Fruit fly (Drosophila melanogaster): ENCODE data around the gene repo.

Gene repo

DNA sequence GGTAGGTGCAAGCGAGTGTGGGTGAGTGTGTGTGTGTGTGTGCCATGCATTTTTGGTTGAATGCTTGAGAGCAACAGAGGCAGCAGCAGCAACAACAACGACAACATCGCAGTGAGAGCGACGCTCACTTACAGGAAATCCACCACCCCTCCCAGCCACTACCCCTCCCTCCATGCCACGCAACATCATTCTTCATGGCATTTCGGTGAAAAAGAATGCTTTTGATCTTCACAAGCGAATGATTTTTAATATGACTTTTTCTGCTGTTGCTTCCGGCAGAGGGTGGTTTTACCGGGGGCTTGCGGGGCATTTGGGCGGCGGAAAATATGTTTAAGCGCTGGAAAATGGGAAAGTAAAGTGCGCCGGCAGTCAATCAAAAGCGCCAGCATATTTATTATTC is 25.6 kb downstream of the repo start:
- TF ChIP-seq Blimp-1 (GFP tag; optimal IDR thresholded peaks at IDR 0.05) = no peak
- TF ChIP-seq kay (GFP tag; optimal IDR thresholded peaks at IDR 0.05) = no peak
- TF ChIP-seq crc (GFP tag; optimal IDR thresholded peaks at IDR 0.05) = no peak
- no peak for TF ChIP-seq CG7271 (tag; optimal IDR thresholded peaks at IDR 0.05)
- TF ChIP-seq CG4360 (GFP tag; IDR thresholded peaks at IDR 0.05) = peak; percentile 51; the same call in 1 of the 2 replicates
- TF ChIP-seq CG9876 (GFP tag; optimal IDR thresholded peaks at IDR 0.05) = no peak
- no peak for TF ChIP-seq al (GFP tag; IDR thresholded peaks at IDR 0.05)
- no peak for TF ChIP-seq CG14014 (GFP tag; IDR thresholded peaks at IDR 0.05)
- no peak for TF ChIP-seq CG9437 (GFP tag; optimal IDR thresholded peaks at IDR 0.05)
- no peak for TF ChIP-seq sima (GFP tag; optimal IDR thresholded peaks at IDR 0.05)
- peak in 1 of 2 experiments; percentile 3 for TF ChIP-seq Trl (optimal IDR thresholded peaks at IDR 0.05)
- no peak for TF ChIP-seq Trl (GFP tag; optimal IDR thresholded peaks at IDR 0.05)
- TF ChIP-seq CG16813 (GFP tag; IDR thresholded peaks at IDR 0.05; ENCODE audit: partially characterized antibody) = 0 out of 3 replicates have a peak, but pooled peaks have one; percentile 35
- no peak for TF ChIP-seq CHES-1-like (GFP tag; optimal IDR thresholded peaks at IDR 0.05)
- TF ChIP-seq nerfin-1 (tag; optimal IDR thresholded peaks at IDR 0.05) = peak; percentile 18
- TF ChIP-seq crol (GFP tag; IDR thresholded peaks at IDR 0.05) = peak; percentile 54
- no peak for TF ChIP-seq CG4424 (GFP tag; optimal IDR thresholded peaks at IDR 0.05)
- TF ChIP-seq Xrp1 (GFP tag; IDR thresholded peaks at IDR 0.05) = 0 out of 2 replicates have a peak, but pooled peaks have one; percentile 3
- TF ChIP-seq pros (GFP tag; optimal IDR thresholded peaks at IDR 0.05) = peak; percentile 53
- TF ChIP-seq Nf-YB (GFP tag; optimal IDR thresholded peaks at IDR 0.05) = no peak
- peak; percentile 21; the same call in 1 of the 2 replicates for TF ChIP-seq dimm (GFP tag; IDR thresholded peaks at IDR 0.05)
- no peak for TF ChIP-seq CG2202 (tag; optimal IDR thresholded peaks at IDR 0.05)

- TF ChIP-seq HHEX (GFP tag; optimal IDR thresholded peaks at IDR 0.05) (no peak), slou (GFP tag; optimal IDR thresholded peaks at IDR 0.05) (no peak), nerfin-2 (GFP tag; IDR thresholded peaks at IDR 0.05; ENCODE audit: partially characterized antibody) (no peak), ATbp (GFP tag; optimal IDR thresholded peaks at IDR 0.05) (no peak), Doc2 (GFP tag; IDR thresholded peaks at IDR 0.05) (no peak), HmgD (GFP tag; optimal IDR thresholded peaks at IDR 0.05) (no peak), Bteb2 (GFP tag; optimal IDR thresholded peaks at IDR 0.05) (no peak), MESR4 (GFP tag; optimal IDR thresholded peaks at IDR 0.05) (no peak), pan (optimal IDR thresholded peaks at IDR 0.05) (no peak), pan (GFP tag; optimal IDR thresholded peaks at IDR 0.05 in 1 of 2, IDR thresholded peaks at IDR 0.05 in 1 of 2) (no peak), amos (GFP tag; IDR thresholded peaks at IDR 0.05; ENCODE audit: partially characterized antibody) (no peak), Nf-YB (GFP tag; optimal IDR thresholded peaks at IDR 0.05) (peak; percentile 32), CG32772 (GFP tag; IDR thresholded peaks at IDR 0.05) (no peak), CG15479 (GFP tag; optimal IDR thresholded peaks at IDR 0.05) (no peak), CG17829 (tag; optimal IDR thresholded peaks at IDR 0.05) (no peak), salm (tag; optimal IDR thresholded peaks at IDR 0.05) (no peak), CG6689 (GFP tag; IDR thresholded peaks at IDR 0.05) (no peak), Nf-YC (tag; optimal IDR thresholded peaks at IDR 0.05) (peak; percentile 62), bbx (GFP tag; IDR thresholded peaks at IDR 0.05; ENCODE audit: partially characterized antibody) (no peak), CG14050 (GFP tag; IDR thresholded peaks at IDR 0.05) (no peak), CG14014 (GFP tag; IDR thresholded peaks at IDR 0.05) (no peak), CG13775 (GFP tag; optimal IDR thresholded peaks at IDR 0.05) (no peak), CG3163 (GFP tag; optimal IDR thresholded peaks at IDR 0.05) (peak; percentile 42), ewg (GFP tag; optimal IDR thresholded peaks at IDR 0.05) (peak; percentile 78), cg (GFP tag; optimal IDR thresholded peaks at IDR 0.05) (peak; percentile 11), Oaz (GFP tag; IDR thresholded peaks at IDR 0.05) (no peak), sug (tag; optimal IDR thresholded peaks at IDR 0.05) (no peak), NFAT (GFP tag; IDR thresholded peaks at IDR 0.05) (no peak), toy (GFP tag; IDR thresholded peaks at IDR 0.05) (no peak), CG17385 (GFP tag; optimal IDR thresholded peaks at IDR 0.05) (no peak), lab (GFP tag; optimal IDR thresholded peaks at IDR 0.05) (no peak), ato (GFP tag; IDR thresholded peaks at IDR 0.05; ENCODE audit: partially characterized antibody) (no peak)
Observed at dm6 chr3R:18265275-18265674, 29.3 kb downstream of the repo start.
